Worm (Caenorhabditis elegans) whole organism, L1 larva: ENCODE data around the gene mrpl-37.

Experiments used
- ceh-82 ChIP-seq, 3 experiments: fragments of 150-350 bp in 1 of 3; sonication (generic microtip) in 2 of 3; optimal IDR thresholded peaks; 2 replicates each; lab custom pipeline; 2014 to 2017; ENCODE audit warnings: missing biosample characterization in 3 of 3, missing genetic modification characterization in 3 of 3
- efl-1 ChIP-seq, 4 experiments: fragments of 150-350 bp; optimal IDR thresholded peaks in 3 of 4; peaks in 1 of 4; 1 replicate in 1 of 4; 2 replicates in 3 of 4; lab custom pipeline; 2014; ENCODE audit warnings: missing biosample characterization in 2 of 4, missing genetic modification characterization in 2 of 4, missing genetic modification reagents in 2 of 4
- egl-27 ChIP-seq, 2 experiments: fragments of 150-350 bp in 1 of 2; sonication (generic microtip); optimal IDR thresholded peaks; 3 replicates each; lab custom pipeline; 2017 to 2018; ENCODE audit warnings: missing biosample characterization in 2 of 2, missing genetic modification characterization in 2 of 2, missing genetic modification reagents in 2 of 2
- lir-3 ChIP-seq: sonication (generic microtip); optimal IDR thresholded peaks from 2 replicates; lab custom pipeline; 2016; ENCODE audit warnings: mild to moderate bottlenecking, missing genetic modification characterization, moderate library complexity, missing compliant biosample characterization; ENCODE audit not compliant: poor library complexity
- sup-37 ChIP-seq: fragments of 200-800 bp; sonication (Bioruptor generic); optimal IDR thresholded peaks from 2 replicates; lab custom pipeline; 2018; ENCODE audit warnings: mild to moderate bottlenecking, missing genetic modification characterization, missing compliant biosample characterization
- swsn-7 ChIP-seq: sonication (generic microtip); optimal IDR thresholded peaks from 2 replicates; lab custom pipeline; 2016; ENCODE audit warnings: missing genetic modification characterization, missing compliant biosample characterization

ce11 chrII:13616000-13616399, 41.1 kb upstream of the mrpl-37 start, which contains the start of gene gst-14:
- no peak for TF ChIP-seq lir-3 (tag; lab: Kevin White, UChicago)
- no peak for TF ChIP-seq efl-1 (optimal IDR thresholded peaks at IDR 0.05; lab: Kevin White, UChicago)
- TF ChIP-seq efl-1 (GFP tag; optimal IDR thresholded peaks at IDR 0.05 in 1 of 2; lab: Kevin White, UChicago) = no peak
- no peak for TF ChIP-seq swsn-7 (tag; lab: Kevin White, UChicago)
- TF ChIP-seq sup-37 = no peak
- no peak for TF ChIP-seq ceh-82 (tag; optimal IDR thresholded peaks at IDR 0.05; lab: Kevin White, UChicago)
- TF ChIP-seq egl-27 (tag; optimal IDR thresholded peaks at IDR 0.05; lab: Kevin White, UChicago) = no peak
